Worm (Caenorhabditis elegans): ENCODE measurements around the gene Y113G7B.28.
A peak's percentile ranks its signal among the peaks of the same experiment; 100 is the strongest.

Y113G7B.28 gene

ce11 chrV:20158223-20158622 lies 37.6 kb upstream of the Y113G7B.28 start, which contains the start of gene F19B2.6:
F19B2.6 (plus strand) TSS chrV:20158523.
- TF ChIP-seq zfh-2 (GFP tag; conservative IDR thresholded peaks at IDR 0.05) (no peak), B0035.1 (tag; optimal IDR thresholded peaks at IDR 0.05) (no peak), sdz-38 (tag; optimal IDR thresholded peaks at IDR 0.05) (no peak), F57C9.4 (tag; optimal IDR thresholded peaks at IDR 0.05) (no peak), ceh-91 (GFP tag; IDR thresholded peaks at IDR 0.05) (no peak), unc-62 (GFP tag; optimal IDR thresholded peaks at IDR 0.05) (no peak), rec-8 (tag; optimal IDR thresholded peaks at IDR 0.05) (no peak), Y79H2A.3 (GFP tag; conservative IDR thresholded peaks at IDR 0.05) (no peak), madf-8 (GFP tag; conservative IDR thresholded peaks at IDR 0.05) (no peak), zim-3 (tag; optimal IDR thresholded peaks at IDR 0.05) (no peak), bed-2 (GFP tag; IDR thresholded peaks at IDR 0.05) (no peak), let-607 (tag; optimal IDR thresholded peaks at IDR 0.05) (no peak), nhr-90 (tag; optimal IDR thresholded peaks at IDR 0.05) (no peak), B0261.1 (tag; optimal IDR thresholded peaks at IDR 0.05) (no peak), Y53G8AR.9 (GFP tag; conservative IDR thresholded peaks at IDR 0.05) (no peak), dox-1 (GFP tag; IDR thresholded peaks at IDR 0.05) (no peak)

DNA sequence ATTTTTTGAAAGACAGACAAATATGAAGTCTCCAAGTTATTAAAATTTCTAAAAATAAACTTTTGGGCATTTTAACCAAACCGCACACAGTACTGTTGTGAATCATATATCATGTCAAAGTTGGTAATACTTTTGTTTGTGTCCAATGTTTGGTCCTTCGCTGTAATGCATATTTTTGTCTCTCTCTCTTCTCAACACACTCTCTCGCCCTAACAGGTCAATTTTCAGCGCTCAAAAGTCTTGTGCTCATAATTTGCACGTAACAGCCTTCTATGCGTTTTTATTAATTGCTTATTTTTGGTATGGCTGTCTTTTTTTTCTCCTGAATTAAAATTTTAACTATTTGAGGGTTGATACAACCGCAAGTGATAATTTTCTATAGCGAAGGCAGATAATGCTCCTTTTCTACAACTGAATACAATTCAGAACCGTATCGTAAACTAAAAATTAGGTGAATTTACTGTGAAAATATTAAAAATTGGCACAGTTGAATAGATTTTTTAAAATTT lies 34.0 kb upstream of the Y113G7B.28 start:
- TF ChIP-seq nfyb-1 (GFP tag; IDR thresholded peaks at IDR 0.05): 0 out of 2 replicates have a peak, but pooled peaks have one; percentile 22
- no peak for TF ChIP-seq F37B4.10 (GFP tag; IDR thresholded peaks at IDR 0.05)
- TF ChIP-seq fkh-3 (tag; optimal IDR thresholded peaks at IDR 0.05): peak; percentile 14
- TF ChIP-seq egl-18 (GFP tag; IDR thresholded peaks at IDR 0.05): 0 out of 2 replicates have a peak, but pooled peaks have one; percentile 61
- TF ChIP-seq unc-130 (GFP tag; optimal IDR thresholded peaks at IDR 0.05): no peak
- TF ChIP-seq Y53F4B.3 (GFP tag; IDR thresholded peaks at IDR 0.05): no peak
- TF ChIP-seq B0336.3 (GFP tag; IDR thresholded peaks at IDR 0.05): peak; percentile 74
- TF ChIP-seq B0019.2 (GFP tag; conservative IDR thresholded peaks at IDR 0.05): no peak
- TF ChIP-seq madf-6 (GFP tag; IDR thresholded peaks at IDR 0.05): peak; percentile 4; the same call in 1 of the 2 replicates
- TF ChIP-seq ceh-91 (GFP tag; IDR thresholded peaks at IDR 0.05): no peak
- peak; percentile 10 for TF ChIP-seq gei-17 (GFP tag; optimal IDR thresholded peaks at IDR 0.05)
- TF ChIP-seq ets-4 (GFP tag; optimal IDR thresholded peaks at IDR 0.05): no peak
- no peak for TF ChIP-seq F22D6.2 (tag; optimal IDR thresholded peaks at IDR 0.05)
- TF ChIP-seq somi-1 (GFP tag; optimal IDR thresholded peaks at IDR 0.05): no peak
- no peak for TF ChIP-seq T26A5.8 (tag; optimal IDR thresholded peaks at IDR 0.05)
- TF ChIP-seq repo-1 (tag; optimal IDR thresholded peaks at IDR 0.05): peak; percentile 64
- peak; percentile 37 for TF ChIP-seq tlf-1 (GFP tag; optimal IDR thresholded peaks at IDR 0.05)
- 0 out of 2 replicates have a peak, but pooled peaks have one; percentile 82 for TF ChIP-seq Y53G8AR.9 (GFP tag; conservative IDR thresholded peaks at IDR 0.05)
- no peak for TF ChIP-seq K11D2.4 (GFP tag; IDR thresholded peaks at IDR 0.05)
- no peak for TF ChIP-seq sea-2 (GFP tag; IDR thresholded peaks at IDR 0.05)

ce11 chrV:20162290-20163104 lies 33.3 kb upstream of the Y113G7B.28 start:
- TF ChIP-seq Y53G8AR.9 (GFP tag; conservative IDR thresholded peaks at IDR 0.05) (peak; percentile 81), F23B12.7 (tag; optimal IDR thresholded peaks at IDR 0.05; ENCODE audit: insufficient read depth) (no peak), lin-54 (GFP tag; optimal IDR thresholded peaks at IDR 0.05) (peak; percentile 30), attf-5 (GFP tag; optimal IDR thresholded peaks at IDR 0.05) (peak; percentile 69), snpc-3.4 (tag; optimal IDR thresholded peaks at IDR 0.05) (peak; percentile 12), cebp-1 (GFP tag; IDR thresholded peaks at IDR 0.05) (peak; percentile 70), cebp-1 (tag; optimal IDR thresholded peaks at IDR 0.05) (peak; percentile 85), madf-3 (GFP tag; IDR thresholded peaks at IDR 0.05) (0 out of 2 replicates have a peak, but pooled peaks have one; percentile 66), ceh-100 (GFP tag; IDR thresholded peaks at IDR 0.05) (no peak), egl-18 (GFP tag; IDR thresholded peaks at IDR 0.05) (no peak), nhr-90 (tag; optimal IDR thresholded peaks at IDR 0.05) (peak; percentile 72), ceh-40 (GFP tag; IDR thresholded peaks at IDR 0.05) (no peak), snpc-4 (GFP tag; optimal IDR thresholded peaks at IDR 0.05) (no peak), snpc-4 (tag; optimal IDR thresholded peaks at IDR 0.05) (peak in 1 of 4 experiments; percentile 34)
